Worm (Caenorhabditis elegans) whole organism, late embryonic: ENCODE measurements around the gene rbm-26.
A peak's percentile ranks its signal among the peaks of the same experiment; 100 is the strongest.

Experiments
- C08G9.2 ChIP-seq: sonication (generic microtip); optimal IDR thresholded peaks from 2 replicates; lab custom pipeline; 2016; ENCODE audit warnings: mild to moderate bottlenecking, missing genetic modification characterization, moderate library complexity, missing compliant biosample characterization
- C38D4.7 ChIP-seq: fragments of 200-800 bp; sonication (Bioruptor generic); optimal IDR thresholded peaks from 2 replicates; lab custom pipeline; 2018; ENCODE audit warnings: mild to moderate bottlenecking, missing genetic modification characterization, moderate library complexity, missing compliant biosample characterization
- F13H6.1 ChIP-seq: sonication (generic microtip); optimal IDR thresholded peaks from 2 replicates; lab custom pipeline; 2016; ENCODE audit warnings: missing genetic modification characterization, missing compliant biosample characterization
- K09A11.1 ChIP-seq: sonication (generic microtip); optimal IDR thresholded peaks from 2 replicates; lab custom pipeline; 2017; ENCODE audit warnings: antibody characterized with exemption, mild to moderate bottlenecking, missing genetic modification characterization, missing compliant biosample characterization; ENCODE audit not compliant: insufficient read depth
- ceh-14 ChIP-seq: sonication (generic microtip); optimal IDR thresholded peaks from 2 replicates; lab custom pipeline; 2016; ENCODE audit warnings: missing genotype, missing genetic modification characterization, missing compliant biosample characterization
- ceh-18 ChIP-seq: sonication (generic microtip); optimal IDR thresholded peaks from 2 replicates; lab custom pipeline; 2016; ENCODE audit warnings: missing genetic modification characterization, missing compliant biosample characterization
- ceh-2 ChIP-seq: sonication (generic microtip); optimal IDR thresholded peaks from 2 replicates; lab custom pipeline; 2016; ENCODE audit warnings: missing genotype, missing genetic modification characterization, missing compliant biosample characterization
- ceh-30 ChIP-seq: fragments of 150-350 bp; optimal IDR thresholded peaks from 2 replicates; lab custom pipeline; 2014; ENCODE audit warnings: missing biosample characterization, missing genetic modification characterization
- ceh-31 ChIP-seq: sonication (generic microtip); optimal IDR thresholded peaks from 2 replicates; lab custom pipeline; 2016; ENCODE audit warnings: missing genetic modification characterization, missing compliant biosample characterization
- ceh-34 ChIP-seq: sonication (generic microtip); optimal IDR thresholded peaks from 2 replicates; lab custom pipeline; 2016; ENCODE audit warnings: mild to moderate bottlenecking, missing genetic modification characterization, missing compliant biosample characterization
- ceh-45 ChIP-seq: fragments of 200-800 bp; sonication (Bioruptor generic); IDR thresholded peaks from 2 replicates; pipeline ENCODE4 v1.3.6; 2022; ENCODE audit warnings: missing genetic modification reagents, missing genetic modification characterization, missing compliant biosample characterization
- ceh-48 ChIP-seq: sonication (generic microtip); optimal IDR thresholded peaks from 2 replicates; lab custom pipeline; 2016; ENCODE audit warnings: missing genetic modification characterization, inconsistent platforms, missing compliant biosample characterization
- ceh-9 ChIP-seq: sonication (generic microtip); optimal IDR thresholded peaks from 2 replicates; lab custom pipeline; 2016; ENCODE audit warnings: mild to moderate bottlenecking, missing genetic modification characterization, inconsistent platforms, missing compliant biosample characterization
- dmd-4 ChIP-seq: sonication (generic microtip); optimal IDR thresholded peaks from 2 replicates; lab custom pipeline; 2016; ENCODE audit warnings: borderline replicate concordance, missing genetic modification characterization, missing compliant biosample characterization
- dve-1 ChIP-seq: sonication (generic microtip); optimal IDR thresholded peaks from 2 replicates; lab custom pipeline; 2017; ENCODE audit warnings: antibody characterized with exemption, mild to moderate bottlenecking, missing genetic modification characterization, missing compliant biosample characterization
- elt-2 ChIP-seq: sonication (generic microtip); optimal IDR thresholded peaks from 2 replicates; lab custom pipeline; 2016; ENCODE audit warnings: missing genetic modification reagents, missing genetic modification characterization, missing compliant biosample characterization
- elt-4 ChIP-seq: sonication (generic microtip); optimal IDR thresholded peaks from 2 replicates; lab custom pipeline; 2016; ENCODE audit warnings: missing genetic modification characterization, missing compliant biosample characterization
- ets-4 ChIP-seq: sonication (generic microtip); optimal IDR thresholded peaks from 2 replicates; lab custom pipeline; 2016; ENCODE audit warnings: missing genetic modification characterization, missing compliant biosample characterization
- fkh-10 ChIP-seq: fragments of 150-350 bp; optimal IDR thresholded peaks from 2 replicates; lab custom pipeline; 2014; ENCODE audit warnings: missing biosample characterization, missing genetic modification reagents, missing genetic modification characterization
- fkh-6 ChIP-seq: sonication (generic microtip); optimal IDR thresholded peaks from 2 replicates; lab custom pipeline; 2016; ENCODE audit warnings: missing genetic modification characterization, missing compliant biosample characterization
- hlh-15 ChIP-seq: sonication (generic microtip); optimal IDR thresholded peaks from 2 replicates; lab custom pipeline; 2016; ENCODE audit warnings: missing genetic modification characterization, missing compliant biosample characterization
- hlh-30 ChIP-seq: sonication (generic microtip); optimal IDR thresholded peaks from 2 replicates; lab custom pipeline; 2017; ENCODE audit warnings: antibody characterized with exemption, missing genetic modification characterization, missing compliant biosample characterization; ENCODE audit not compliant: insufficient read depth
- hlh-8 ChIP-seq: sonication (generic microtip); optimal IDR thresholded peaks from 2 replicates; lab custom pipeline; 2016; ENCODE audit warnings: missing genotype, missing genetic modification characterization, missing compliant biosample characterization
- lin-11 ChIP-seq: fragments of 200-800 bp; sonication (Bioruptor generic); optimal IDR thresholded peaks from 2 replicates; lab custom pipeline; 2018; ENCODE audit warnings: mild to moderate bottlenecking, missing genetic modification characterization, missing compliant biosample characterization
- madf-2 ChIP-seq: sonication (generic microtip); optimal IDR thresholded peaks from 2 replicates; lab custom pipeline; 2017; ENCODE audit warnings: missing genetic modification characterization, missing compliant biosample characterization
- nfya-1 ChIP-seq: sonication (generic microtip); optimal IDR thresholded peaks from 2 replicates; lab custom pipeline; 2017; ENCODE audit warnings: missing genetic modification characterization, mild to moderate bottlenecking, missing compliant biosample characterization, antibody characterized with exemption, moderate library complexity
- nhr-11 ChIP-seq: fragments of 150-350 bp; optimal IDR thresholded peaks from 2 replicates; lab custom pipeline; 2014; ENCODE audit warnings: missing biosample characterization, missing genetic modification characterization
- pag-3 ChIP-seq: sonication (generic microtip); optimal IDR thresholded peaks from 2 replicates; lab custom pipeline; 2016; ENCODE audit warnings: missing compliant biosample characterization, missing genetic modification characterization, borderline replicate concordance
- pat-9 ChIP-seq: fragments of 200-800 bp; sonication (Bioruptor generic); optimal IDR thresholded peaks from 2 replicates; lab custom pipeline; 2018; ENCODE audit warnings: mild to moderate bottlenecking, missing genetic modification characterization, moderate library complexity, missing compliant biosample characterization
- pax-1 ChIP-seq: fragments of 150-350 bp; optimal IDR thresholded peaks from 2 replicates; lab custom pipeline; 2014; ENCODE audit warnings: missing biosample characterization, missing genetic modification characterization
- pha-2 ChIP-seq: sonication (generic microtip); optimal IDR thresholded peaks from 2 replicates; lab custom pipeline; 2017; ENCODE audit warnings: mild to moderate bottlenecking, missing genetic modification characterization, missing compliant biosample characterization
- pha-4 ChIP-seq: fragments of 150-350 bp; optimal IDR thresholded peaks from 2 replicates; lab custom pipeline; 2018; ENCODE audit warnings: missing biosample characterization, missing genetic modification reagents, missing genetic modification characterization
- pqm-1 ChIP-seq: sonication (generic microtip); optimal IDR thresholded peaks from 2 replicates; lab custom pipeline; 2016; ENCODE audit warnings: missing genetic modification characterization, missing compliant biosample characterization
- pros-1 ChIP-seq: fragments of 150-350 bp; optimal IDR thresholded peaks from 2 replicates; lab custom pipeline; 2014; ENCODE audit warnings: missing biosample characterization, missing genetic modification reagents, missing genetic modification characterization
- ref-2 ChIP-seq: sonication (generic microtip); optimal IDR thresholded peaks from 2 replicates; lab custom pipeline; 2016; ENCODE audit warnings: missing genetic modification characterization, missing compliant biosample characterization
- rnt-1 ChIP-seq: sonication (generic microtip); optimal IDR thresholded peaks from 2 replicates; lab custom pipeline; 2016; ENCODE audit warnings: missing genetic modification characterization, missing compliant biosample characterization
- sdc-2 ChIP-seq: sonication (generic microtip); optimal IDR thresholded peaks from 2 replicates; lab custom pipeline; 2016; ENCODE audit warnings: missing genotype, missing genetic modification characterization, missing compliant biosample characterization
- sox-2 ChIP-seq: fragments of 200-800 bp; sonication (Bioruptor generic); IDR thresholded peaks from 2 replicates; pipeline ENCODE4 v1.3.6; 2022; ENCODE audit warnings: missing genetic modification reagents, missing genetic modification characterization, missing compliant biosample characterization
- sox-4 ChIP-seq: sonication (generic microtip); optimal IDR thresholded peaks from 2 replicates; lab custom pipeline; 2017; ENCODE audit warnings: mild to moderate bottlenecking, missing genetic modification characterization, inconsistent platforms, missing compliant biosample characterization
- syd-9 ChIP-seq: sonication (generic microtip); optimal IDR thresholded peaks from 2 replicates; lab custom pipeline; 2016; ENCODE audit warnings: mild to moderate bottlenecking, missing genetic modification characterization, moderate library complexity, missing compliant biosample characterization
- tbx-2 ChIP-seq: sonication (generic microtip); optimal IDR thresholded peaks from 2 replicates; lab custom pipeline; 2016; ENCODE audit warnings: missing genetic modification characterization, missing compliant biosample characterization
- tbx-7 ChIP-seq: sonication (generic microtip); optimal IDR thresholded peaks from 2 replicates; lab custom pipeline; 2016; ENCODE audit warnings: missing genotype, missing genetic modification characterization, missing compliant biosample characterization
- ttx-3 ChIP-seq: sonication (generic microtip); optimal IDR thresholded peaks from 2 replicates; lab custom pipeline; 2016; ENCODE audit warnings: missing genetic modification reagents, missing genetic modification characterization, missing compliant biosample characterization
- unc-3 ChIP-seq, 2 experiments: fragments of 200-800 bp in 1 of 2; sonication (Bioruptor generic) in 1 of 2; sonication (generic microtip) in 1 of 2; conservative IDR thresholded peaks in 1 of 2; optimal IDR thresholded peaks in 1 of 2; 2 replicates each; pipeline versions ENCODE4 v1.3.6 to Lab custom; 2016 to 2022; ENCODE audit warnings: missing compliant biosample characterization in 2 of 2, missing genetic modification characterization in 2 of 2, missing genetic modification reagents in 1 of 2
- unc-42 ChIP-seq: sonication (generic microtip); optimal IDR thresholded peaks from 2 replicates; lab custom pipeline; 2016; ENCODE audit warnings: missing genotype, missing genetic modification characterization, missing compliant biosample characterization
- unc-55 ChIP-seq: sonication (generic microtip); optimal IDR thresholded peaks from 2 replicates; lab custom pipeline; 2017; ENCODE audit warnings: missing biosample characterization, missing genetic modification reagents, missing genetic modification characterization
- unc-86 ChIP-seq: sonication (generic microtip); optimal IDR thresholded peaks from 2 replicates; lab custom pipeline; 2016; ENCODE audit warnings: missing genetic modification characterization, missing compliant biosample characterization
- zip-5 ChIP-seq: sonication (generic microtip); optimal IDR thresholded peaks from 2 replicates; lab custom pipeline; 2016; ENCODE audit warnings: missing genetic modification characterization, missing compliant biosample characterization
- ztf-16 ChIP-seq: sonication (generic microtip); optimal IDR thresholded peaks from 2 replicates; lab custom pipeline; 2017; ENCODE audit warnings: missing genetic modification characterization, missing compliant biosample characterization

rbm-26 gene

ce11 chrIII:5677790-5678189, 33.6 kb upstream of the rbm-26 start, which contains the start of gene F54E7.9:
Gene F54E7.9, minus strand, starts transcription at chrIII:5677890.
- TF ChIP-seq unc-86 (tag; lab: Kevin White, UChicago) (no peak), elt-2 (tag; lab: Kevin White, UChicago) (no peak), dmd-4 (tag; lab: Kevin White, UChicago) (no peak), ztf-16 (tag; lab: Kevin White, UChicago) (no peak), unc-55 (GFP tag; lab: Kevin White, UChicago) (no peak), madf-2 (tag; lab: Kevin White, UChicago) (no peak), elt-4 (tag; lab: Kevin White, UChicago) (no peak), hlh-30 (no peak), C38D4.7 (no peak), lin-11 (tag; lab: Kevin White, UChicago) (no peak)
- TF ChIP-seq, all 69 proteins: peak for 0

DNA sequence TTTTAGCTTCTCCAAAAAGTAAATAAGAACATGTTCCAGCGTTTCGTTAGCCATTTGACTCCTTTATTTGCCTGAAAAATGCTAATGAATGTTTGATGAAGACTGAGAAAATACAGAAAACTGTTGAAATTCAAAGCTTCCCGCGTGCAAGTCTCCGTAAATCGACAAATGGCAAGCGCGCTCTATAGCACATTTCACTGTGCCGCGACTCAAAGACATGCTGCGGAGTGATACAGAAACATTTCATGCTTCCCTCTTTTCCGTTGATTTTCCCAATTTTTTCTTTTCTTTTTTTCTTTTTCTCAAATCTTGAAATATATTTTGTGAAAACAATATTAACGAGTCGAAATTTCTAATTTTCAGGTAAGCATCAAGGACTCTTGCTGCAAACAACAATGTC, 32.4 kb upstream of the rbm-26 start, which contains the start of the genes ska-3 and rps-12:
Gene ska-3, minus strand, starts transcription at position 71 of the 400 bp plus-strand sequence.
Gene rps-12, plus strand, starts transcription at position 364 of the 400 bp plus-strand sequence.
- TF ChIP-seq pat-9 (tag; lab: Kevin White, UChicago), result peak; percentile 58
- TF ChIP-seq unc-3 (GFP tag; conservative IDR thresholded peaks at IDR 0.05; lab: Robert Waterston, UW), result no peak
- TF ChIP-seq unc-3 (tag; optimal IDR thresholded peaks at IDR 0.05; lab: Kevin White, UChicago), result peak; percentile 56
- peak; percentile 52 for TF ChIP-seq K09A11.1 (tag; lab: Kevin White, UChicago)
- peak; percentile 28 for TF ChIP-seq sdc-2 (tag; lab: Kevin White, UChicago)
- peak; percentile 87 for TF ChIP-seq unc-42 (tag; lab: Kevin White, UChicago)
- TF ChIP-seq sox-2 (GFP tag; lab: Robert Waterston, UW), result peak; percentile 24; the same call in 1 of the 2 replicates
- TF ChIP-seq ceh-31 (tag; lab: Kevin White, UChicago), result peak; percentile 89
- peak; percentile 62 for TF ChIP-seq ceh-14 (tag; lab: Kevin White, UChicago)
- TF ChIP-seq hlh-30, result peak; percentile 70
- TF ChIP-seq sox-4, result no peak
- TF ChIP-seq fkh-10, result no peak
- TF ChIP-seq ztf-16 (tag; lab: Kevin White, UChicago), result peak; percentile 78
- TF ChIP-seq ceh-45 (GFP tag; lab: Robert Waterston, UW), result no peak
- TF ChIP-seq syd-9 (tag; lab: Kevin White, UChicago), result peak; percentile 48
- TF ChIP-seq ceh-2, result peak; percentile 59
- TF ChIP-seq pha-2, result peak; percentile 55
- TF ChIP-seq rnt-1 (tag; lab: Kevin White, UChicago), result peak; percentile 87
- peak; percentile 43 for TF ChIP-seq hlh-8 (tag; lab: Kevin White, UChicago)
- TF ChIP-seq dmd-4 (tag; lab: Kevin White, UChicago), result peak; percentile 67
- no peak for TF ChIP-seq ceh-9 (tag; lab: Kevin White, UChicago)
- peak; percentile 35 for TF ChIP-seq C08G9.2 (tag; lab: Kevin White, UChicago)
- TF ChIP-seq pros-1, result peak; percentile 74
- TF ChIP-seq pag-3 (tag; lab: Kevin White, UChicago), result no peak
- peak; percentile 82 for TF ChIP-seq ceh-48 (tag; lab: Kevin White, UChicago)
- TF ChIP-seq zip-5, result no peak
- TF ChIP-seq pqm-1 (tag; lab: Kevin White, UChicago), result peak; percentile 34
- peak; percentile 95 for TF ChIP-seq dve-1 (tag; lab: Kevin White, UChicago)
- no peak for TF ChIP-seq hlh-15 (tag; lab: Kevin White, UChicago)
- TF ChIP-seq nfya-1 (tag; lab: Kevin White, UChicago), result peak; percentile 96
- TF ChIP-seq nhr-11 (tag; lab: Kevin White, UChicago), result peak; percentile 78
- peak; percentile 21 for TF ChIP-seq F13H6.1 (tag; lab: Kevin White, UChicago)
- TF ChIP-seq ref-2, result peak; percentile 90
- TF ChIP-seq elt-2 (tag; lab: Kevin White, UChicago), result peak; percentile 69
- TF ChIP-seq ceh-30 (tag; lab: Kevin White, UChicago), result peak; percentile 64
- TF ChIP-seq pha-4 (tag; lab: Kevin White, UChicago), result no peak
- peak; percentile 95 for TF ChIP-seq ets-4
- TF ChIP-seq fkh-6, result no peak
- TF ChIP-seq unc-86 (tag; lab: Kevin White, UChicago), result peak; percentile 74
- peak; percentile 89 for TF ChIP-seq ceh-34 (tag; lab: Kevin White, UChicago)
- peak; percentile 94 for TF ChIP-seq ceh-18 (tag; lab: Kevin White, UChicago)
- TF ChIP-seq madf-2 (tag; lab: Kevin White, UChicago), result peak; percentile 56
- TF ChIP-seq tbx-7, result peak; percentile 41
- TF ChIP-seq tbx-2 (tag; lab: Kevin White, UChicago), result peak; percentile 94
- peak; percentile 93 for TF ChIP-seq pax-1 (tag; lab: Kevin White, UChicago)
- TF ChIP-seq unc-55 (GFP tag; lab: Kevin White, UChicago), result peak; percentile 74
- peak; percentile 6 for TF ChIP-seq ttx-3 (tag; lab: Kevin White, UChicago)
